Worm (Caenorhabditis elegans) whole organism, L4/young adult: ENCODE results near the gene Y75B8A.31.

Experiments used
- W03F9.2 ChIP-seq: fragments of 150-350 bp; optimal IDR thresholded peaks from 2 replicates; lab custom pipeline; 2014; ENCODE audit warnings: missing biosample characterization, missing genetic modification characterization
- dao-5 ChIP-seq: sonication (generic microtip); optimal IDR thresholded peaks from 2 replicates; lab custom pipeline; 2016; ENCODE audit warnings: missing genotype, missing genetic modification characterization, moderate library complexity, missing compliant biosample characterization
- him-1 ChIP-seq: sonication (generic microtip); optimal IDR thresholded peaks from 2 replicates; lab custom pipeline; 2016; ENCODE audit warnings: missing genotype, missing genetic modification reagents, missing genetic modification characterization, missing compliant biosample characterization

ce11 chrIII:12315179-12315578 lies 36.3 kb upstream of the Y75B8A.31 start, which contains the start of gene Y75B8A.37:
- TF ChIP-seq him-1 (tag; lab: Kevin White, UChicago) (no peak), dao-5 (no peak), W03F9.2 (tag; lab: Kevin White, UChicago) (no peak)
